Worm (Caenorhabditis elegans) whole organism, L1 larva: ENCODE results near the gene F19H6.5.

Experiments
- ces-1 ChIP-seq: fragments of 150-350 bp; optimal IDR thresholded peaks from 2 replicates; lab custom pipeline; 2014; ENCODE audit warnings: missing biosample characterization, missing genetic modification reagents, missing genetic modification characterization
- mdl-1 ChIP-seq, 2 experiments: fragments of 150-350 bp; optimal IDR thresholded peaks; 2 replicates each; lab custom pipeline; 2014 to 2017; ENCODE audit warnings: missing biosample characterization in 2 of 2, missing genetic modification characterization in 2 of 2, inconsistent platforms in 1 of 2
- nhr-47 ChIP-seq: sonication (generic microtip); optimal IDR thresholded peaks from 2 replicates; lab custom pipeline; 2016; ENCODE audit warnings: mild to moderate bottlenecking, missing genetic modification characterization, moderate library complexity, missing compliant biosample characterization
- nhr-76 ChIP-seq: sonication (generic microtip); optimal IDR thresholded peaks from 2 replicates; lab custom pipeline; 2017; ENCODE audit warnings: missing biosample characterization, missing genetic modification characterization

DNA sequence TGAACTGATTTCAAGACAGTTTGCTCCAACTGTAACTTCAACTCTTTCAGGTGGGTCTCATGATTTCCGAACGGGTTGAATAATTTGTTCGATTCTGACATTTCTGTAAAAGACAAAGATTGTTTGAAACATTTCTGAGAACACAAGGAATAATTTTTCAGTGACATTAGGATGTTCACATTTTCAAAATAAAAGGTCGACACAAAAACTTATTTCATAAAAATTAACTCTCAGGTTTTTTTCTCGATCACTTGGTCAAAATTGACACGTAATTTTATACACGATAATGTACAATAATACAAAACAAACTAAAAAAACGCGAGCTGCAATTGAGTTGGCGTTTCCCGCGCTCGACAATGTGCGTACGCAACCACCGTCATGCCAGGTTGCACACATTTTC, 6.6 kb upstream of the F19H6.5 start, which contains the start of gene rif-1.2:
- TF ChIP-seq mdl-1 (tag; optimal IDR thresholded peaks at IDR 0.05; lab: Kevin White, UChicago) (no peak), nhr-76 (tag; lab: Kevin White, UChicago) (no peak), ces-1 (GFP tag; lab: Kevin White, UChicago) (no peak), nhr-47 (tag; lab: Kevin White, UChicago) (no peak)
